Worm (Caenorhabditis elegans): ENCODE results near the gene F55B12.2.

ce11 chrV:13803902-13804301 is 12.9 kb downstream of the F55B12.2 start, which contains the start of gene swan-2:
- TF ChIP-seq nhr-11 (tag; optimal IDR thresholded peaks at IDR 0.05) (no peak), nhr-77 (tag; optimal IDR thresholded peaks at IDR 0.05) (no peak), zag-1 (tag; optimal IDR thresholded peaks at IDR 0.05) (no peak), R02D3.7 (tag; optimal IDR thresholded peaks at IDR 0.05) (no peak), nhr-67 (tag; optimal IDR thresholded peaks at IDR 0.05) (no peak), snpc-4 (tag; optimal IDR thresholded peaks at IDR 0.05) (no peak)
